Worm (Caenorhabditis elegans) whole organism, mixed stage, embryonic: ENCODE results near the gene Y48A5A.3.

ENCODE experiments used
- ceh-39 ChIP-seq: fragments of 150-350 bp; optimal IDR thresholded peaks from 2 replicates; lab custom pipeline; 2014; ENCODE audit warnings: missing biosample characterization, missing genetic modification characterization
- lsy-2 ChIP-seq: fragments of 150-350 bp; optimal IDR thresholded peaks from 2 replicates; lab custom pipeline; 2014; ENCODE audit warnings: missing biosample characterization, missing genetic modification characterization
- unc-62 ChIP-seq: fragments of 150-350 bp; optimal IDR thresholded peaks from 2 replicates; lab custom pipeline; 2014; ENCODE audit warnings: missing biosample characterization, missing genetic modification reagents, missing genetic modification characterization

ce11 chrIV:1973372-1973771 lies 3.8 kb downstream of the Y48A5A.3 start, which contains the start of gene Y76B12C.3:
- TF ChIP-seq lsy-2 (tag; lab: Kevin White, UChicago): no peak
- no peak for TF ChIP-seq unc-62 (GFP tag; lab: Kevin White, UChicago)
- no peak for TF ChIP-seq ceh-39 (tag; lab: Kevin White, UChicago)
